Worm (Caenorhabditis elegans): Measurements from ENCODE around the gene nhr-43.

nhr-43 gene

DNA sequence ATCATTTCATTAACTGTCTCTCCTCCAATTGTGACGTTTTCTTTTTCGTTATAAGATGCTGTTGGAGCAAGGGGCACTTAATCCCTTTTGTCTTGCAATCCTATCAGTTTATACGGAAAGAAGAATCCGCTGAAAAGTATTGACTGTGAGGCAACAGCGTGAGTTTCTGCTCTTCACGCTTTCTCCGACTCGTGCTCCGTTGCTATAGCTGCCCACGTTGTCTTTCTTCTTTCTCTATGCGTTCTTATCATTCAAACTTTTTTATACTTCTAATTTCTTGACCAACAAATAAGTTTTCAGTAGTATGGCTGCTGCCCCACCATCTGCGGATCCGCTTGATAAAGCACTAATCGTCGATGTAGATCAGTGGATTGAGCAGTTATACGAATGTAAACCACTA, 41.2 kb upstream of the nhr-43 start, which contains the start of gene let-92:
TSS of gene let-92 (plus strand) at position 301 of the 400 bp plus-strand sequence.
- no peak for TF ChIP-seq ZK185.1 (tag; optimal IDR thresholded peaks at IDR 0.05; ENCODE audit: poor library complexity, severe bottlenecking)
- TF ChIP-seq pbrm-1 (GFP tag; IDR thresholded peaks at IDR 0.05), result no peak
- TF ChIP-seq F23B12.7 (tag; optimal IDR thresholded peaks at IDR 0.05; ENCODE audit: insufficient read depth), result no peak
- TF ChIP-seq let-526 (GFP tag; IDR thresholded peaks at IDR 0.05), result no peak
- no peak for TF ChIP-seq C17E4.6 (GFP tag; IDR thresholded peaks at IDR 0.05)
- no peak for TF ChIP-seq somi-1 (GFP tag; optimal IDR thresholded peaks at IDR 0.05)
- TF ChIP-seq T26A5.8 (tag; optimal IDR thresholded peaks at IDR 0.05), result no peak
- TF ChIP-seq snpc-1.1 (tag; optimal IDR thresholded peaks at IDR 0.05; ENCODE audit: insufficient read depth), result no peak
- TF ChIP-seq attf-3 (GFP tag; conservative IDR thresholded peaks at IDR 0.05), result no peak
- no peak for TF ChIP-seq rpc-1 (optimal IDR thresholded peaks at IDR 0.05)
- no peak for TF ChIP-seq rpc-1 (tag; optimal IDR thresholded peaks at IDR 0.05)

DNA sequence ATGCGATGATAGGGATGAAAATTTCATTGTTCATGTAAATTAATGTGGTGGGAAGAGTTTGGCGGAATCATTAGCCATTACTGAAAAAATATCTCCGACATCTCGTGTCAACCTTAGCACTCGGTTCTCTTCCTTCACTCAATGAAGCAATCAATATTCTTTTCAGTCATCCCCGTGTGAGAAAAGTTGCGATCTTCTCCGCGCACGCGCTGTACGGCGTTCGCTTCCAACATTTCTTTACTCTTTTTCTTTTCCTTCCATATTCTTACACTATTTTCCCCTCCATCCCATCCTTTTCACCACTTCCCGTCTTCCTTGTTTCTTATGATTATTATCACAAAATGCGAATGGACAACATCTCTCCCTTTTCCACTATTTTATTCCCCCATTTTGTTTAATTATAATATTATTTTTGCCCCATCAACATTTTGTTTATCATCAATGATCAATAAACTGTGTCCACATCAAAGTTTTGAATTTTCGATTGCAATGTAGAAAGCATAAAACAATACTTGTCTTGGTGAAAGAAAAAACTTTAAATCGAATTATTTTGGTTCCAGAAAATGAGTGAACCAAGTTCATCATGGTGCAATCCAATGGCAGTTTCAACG, 39.3 kb upstream of the nhr-43 start, which contains the start of gene mob-1:
TSS of gene mob-1 (plus strand) at position 561 of the 611 bp plus-strand sequence.
- no peak for TF ChIP-seq cebp-1 (GFP tag; IDR thresholded peaks at IDR 0.05)
- peak; percentile 53 for TF ChIP-seq cebp-1 (tag; optimal IDR thresholded peaks at IDR 0.05)
- peak; percentile 80 for TF ChIP-seq lin-26 (GFP tag; IDR thresholded peaks at IDR 0.05)
- TF ChIP-seq unc-130 (GFP tag; optimal IDR thresholded peaks at IDR 0.05), result peak; percentile 36
- TF ChIP-seq nhr-120 (GFP tag; IDR thresholded peaks at IDR 0.05), result peak; percentile 20; the same call in 1 of the 2 replicates
- TF ChIP-seq repo-1 (tag; optimal IDR thresholded peaks at IDR 0.05), result peak; percentile 46
- TF ChIP-seq madf-6 (GFP tag; IDR thresholded peaks at IDR 0.05), result peak; percentile 62
- TF ChIP-seq F39B2.1 (GFP tag; IDR thresholded peaks at IDR 0.05), result 0 out of 2 replicates have a peak, but pooled peaks have one; percentile 48
- peak; percentile 69 for TF ChIP-seq Y53G8AR.9 (GFP tag; conservative IDR thresholded peaks at IDR 0.05)
- no peak for TF ChIP-seq snpc-4 (GFP tag; optimal IDR thresholded peaks at IDR 0.05)
- TF ChIP-seq snpc-4 (tag; optimal IDR thresholded peaks at IDR 0.05), result no peak
- TF ChIP-seq aptf-3 (GFP tag; IDR thresholded peaks at IDR 0.05), result 0 out of 2 replicates have a peak, but pooled peaks have one; percentile 8
- TF ChIP-seq nfyb-1 (GFP tag; IDR thresholded peaks at IDR 0.05), result peak; percentile 47; the same call in 1 of the 2 replicates
- peak; percentile 75 for TF ChIP-seq B0336.3 (GFP tag; IDR thresholded peaks at IDR 0.05)
- TF ChIP-seq attf-5 (GFP tag; optimal IDR thresholded peaks at IDR 0.05), result peak; percentile 27
- no peak; the same call in 1 of the 2 replicates for TF ChIP-seq F33H1.4 (GFP tag; IDR thresholded peaks at IDR 0.05)
- TF ChIP-seq mcd-1 (GFP tag; IDR thresholded peaks at IDR 0.05), result peak; percentile 47
- no peak for TF ChIP-seq F55B11.4 (tag; optimal IDR thresholded peaks at IDR 0.05; ENCODE audit: borderline replicate concordance, insufficient read depth)
- TF ChIP-seq attf-6 (GFP tag; IDR thresholded peaks at IDR 0.05), result peak; percentile 59; the same call in 1 of the 2 replicates
- TF ChIP-seq mel-28 (tag; optimal IDR thresholded peaks at IDR 0.05; ENCODE audit: borderline replicate concordance), result no peak
- no peak for TF ChIP-seq ceh-91 (GFP tag; IDR thresholded peaks at IDR 0.05)
- peak; percentile 7 for TF ChIP-seq B0035.1 (tag; optimal IDR thresholded peaks at IDR 0.05)
- peak; percentile 10 for TF ChIP-seq hrde-1 (tag; optimal IDR thresholded peaks at IDR 0.05; ENCODE audit: borderline replicate concordance)
- no peak for TF ChIP-seq Y53F4B.3 (GFP tag; IDR thresholded peaks at IDR 0.05)
- TF ChIP-seq rec-8 (tag; optimal IDR thresholded peaks at IDR 0.05), result no peak
- peak; percentile 28; the same call in 1 of the 2 replicates for TF ChIP-seq dox-1 (GFP tag; IDR thresholded peaks at IDR 0.05)
- no peak for TF ChIP-seq sea-2 (GFP tag; IDR thresholded peaks at IDR 0.05)
- TF ChIP-seq somi-1 (GFP tag; optimal IDR thresholded peaks at IDR 0.05), result no peak
- peak; percentile 12 for TF ChIP-seq lin-54 (GFP tag; optimal IDR thresholded peaks at IDR 0.05)
- 0 out of 2 replicates have a peak, but pooled peaks have one; percentile 8 for TF ChIP-seq madf-8 (GFP tag; conservative IDR thresholded peaks at IDR 0.05)
- TF ChIP-seq hmg-1.2 (GFP tag; IDR thresholded peaks at IDR 0.05), result peak; percentile 28; the same call in 1 of the 2 replicates
- 0 out of 2 replicates have a peak, but pooled peaks have one; percentile 43 for TF ChIP-seq pbrm-1 (GFP tag; IDR thresholded peaks at IDR 0.05)
